Fruit fly (Drosophila melanogaster) whole organism, wandering third instar larva: ENCODE measurements around the gene Sr-CIII.

ENCODE experiments used
- CrebA ChIP-seq: fragments of 200-800 bp; sonication (Bioruptor generic); optimal IDR thresholded peaks from 2 replicates; lab custom pipeline; 2016; ENCODE audit warnings: missing biosample characterization, mild to moderate bottlenecking, missing genetic modification characterization, borderline replicate concordance
- Dfd ChIP-seq: fragments of >200 bp; optimal IDR thresholded peaks from 2 replicates; lab custom pipeline; 2017; ENCODE audit warnings: missing biosample characterization, missing genetic modification characterization
- GATAd ChIP-seq: sonication (Bioruptor generic); optimal IDR thresholded peaks from 2 replicates; lab custom pipeline; 2016; ENCODE audit warnings: missing biosample characterization, missing genetic modification characterization
- HLH106 ChIP-seq: fragments of 200-800 bp; optimal IDR thresholded peaks from 3 replicates; lab custom pipeline; 2019; ENCODE audit warnings: missing biosample characterization, mild to moderate bottlenecking, missing genetic modification characterization, moderate library complexity
- Hnf4 ChIP-seq: fragments of 200-800 bp; sonication (Bioruptor generic); optimal IDR thresholded peaks from 2 replicates; lab custom pipeline; 2016; ENCODE audit warnings: missing biosample characterization, mild to moderate bottlenecking, missing genetic modification characterization
- Hr78 ChIP-seq: fragments of >200 bp; optimal IDR thresholded peaks from 2 replicates; lab custom pipeline; 2017; ENCODE audit warnings: missing biosample characterization, missing genetic modification characterization
- Hr83 ChIP-seq: fragments of 200-300 bp; sonication (Bioruptor generic); optimal IDR thresholded peaks from 2 replicates; lab custom pipeline; 2016; ENCODE audit warnings: missing biosample characterization, mild to moderate bottlenecking, missing genetic modification characterization, moderate library complexity; ENCODE audit not compliant: poor library complexity, severe bottlenecking
- Jra ChIP-seq: sonication (Bioruptor generic); optimal IDR thresholded peaks from 2 replicates; lab custom pipeline; 2016; ENCODE audit warnings: missing biosample characterization, missing genetic modification characterization
- Mio ChIP-seq: sonication (Bioruptor generic); optimal IDR thresholded peaks from 2 replicates; lab custom pipeline; 2016; ENCODE audit warnings: missing biosample characterization, missing genetic modification characterization
- Myc ChIP-seq: fragments of >200 bp; optimal IDR thresholded peaks from 2 replicates; lab custom pipeline; 2017
- OdsH ChIP-seq: fragments of 200-800 bp; sonication (Bioruptor generic); optimal IDR thresholded peaks from 2 replicates; lab custom pipeline; 2016; ENCODE audit warnings: missing biosample characterization, mild to moderate bottlenecking, missing genetic modification characterization
- Rel ChIP-seq, 2 experiments: fragments of 200-800 bp; sonication (Bioruptor generic) in 1 of 2; optimal IDR thresholded peaks; 2 replicates in 1 of 2; 3 replicates in 1 of 2; lab custom pipeline; 2016 to 2019; ENCODE audit warnings: mild to moderate bottlenecking in 2 of 2, missing biosample characterization in 2 of 2, missing genetic modification characterization in 2 of 2, moderate library complexity in 1 of 2
- Sp1 ChIP-seq: fragments of 200-800 bp; sonication (Bioruptor generic); optimal IDR thresholded peaks from 3 replicates; lab custom pipeline; 2019; ENCODE audit warnings: missing biosample characterization, mild to moderate bottlenecking, missing genetic modification characterization, moderate library complexity
- Vsx2 ChIP-seq: fragments of 200-300, 225-300 bp; sonication (Bioruptor generic); optimal IDR thresholded peaks from 2 replicates; lab custom pipeline; 2018; ENCODE audit warnings: missing biosample characterization, missing genetic modification characterization; ENCODE audit not compliant: partially characterized antibody
- dl ChIP-seq, 2 experiments: fragments of 175-275, 200-275 bp in 1 of 2; fragments of 200-275 bp in 1 of 2; sonication (Bioruptor generic); optimal IDR thresholded peaks; lab custom pipeline; 2018; ENCODE audit warnings: mild to moderate bottlenecking in 2 of 2, missing biosample characterization in 2 of 2, missing genetic modification characterization in 2 of 2, moderate library complexity in 2 of 2; ENCODE audit not compliant: partially characterized antibody in 2 of 2, insufficient read depth in 1 of 2
- foxo ChIP-seq, 2 experiments: fragments of 200-800 bp; sonication (Bioruptor generic); optimal IDR thresholded peaks; 2 replicates in 1 of 2; 3 replicates in 1 of 2; lab custom pipeline; 2016 to 2017; ENCODE audit warnings: missing biosample characterization in 2 of 2, missing genetic modification characterization in 2 of 2
- fru ChIP-seq: fragments of 200-800 bp; sonication (Bioruptor generic); optimal IDR thresholded peaks from 3 replicates; lab custom pipeline; 2016; ENCODE audit warnings: missing biosample characterization, mild to moderate bottlenecking, missing genetic modification characterization
- h ChIP-seq: fragments of 200-800 bp; sonication (Bioruptor generic); optimal IDR thresholded peaks from 3 replicates; lab custom pipeline; 2016; ENCODE audit warnings: missing biosample characterization, mild to moderate bottlenecking, missing genetic modification characterization
- pan ChIP-seq: fragments of >200 bp; optimal IDR thresholded peaks from 2 replicates; lab custom pipeline; 2017
- rgr ChIP-seq: fragments of 200-800 bp; sonication (Bioruptor generic); optimal IDR thresholded peaks from 3 replicates; lab custom pipeline; 2016; ENCODE audit warnings: missing biosample characterization, mild to moderate bottlenecking, missing genetic modification characterization
- sage ChIP-seq: fragments of 200-800 bp; sonication (Bioruptor generic); optimal IDR thresholded peaks from 2 replicates; lab custom pipeline; 2016; ENCODE audit warnings: missing biosample characterization, mild to moderate bottlenecking, missing genetic modification characterization
- sv ChIP-seq: fragments of 200-800 bp; sonication (Bioruptor generic); optimal IDR thresholded peaks from 3 replicates; lab custom pipeline; 2016; ENCODE audit warnings: missing biosample characterization, missing genetic modification characterization
- tai ChIP-seq: sonication (Bioruptor generic); optimal IDR thresholded peaks from 2 replicates; lab custom pipeline; 2016; ENCODE audit warnings: missing biosample characterization, missing genetic modification characterization
- usp ChIP-seq: fragments of >200 bp; optimal IDR thresholded peaks from 2 replicates; lab custom pipeline; 2017; ENCODE audit warnings: missing biosample characterization, missing genetic modification characterization
- woc ChIP-seq: sonication (Bioruptor generic); optimal IDR thresholded peaks from 2 replicates; lab custom pipeline; 2016; ENCODE audit warnings: missing biosample characterization, mild to moderate bottlenecking, missing genetic modification characterization

The Sr-CIII gene

dm6 chr2L:4133960-4134359 is 13.8 kb downstream of the Sr-CIII start:
- no peak for TF ChIP-seq Sp1 (GFP tag; lab: Kevin White, UChicago)
- no peak for TF ChIP-seq fru (GFP tag; lab: Kevin White, UChicago)
- no peak for TF ChIP-seq Hr83 (GFP tag; lab: Kevin White, UChicago)
- no peak for TF ChIP-seq rgr (GFP tag; lab: Kevin White, UChicago)
- TF ChIP-seq h (GFP tag; lab: Kevin White, UChicago) = no peak
- no peak for TF ChIP-seq CrebA (GFP tag; lab: Kevin White, UChicago)
- no peak for TF ChIP-seq OdsH (GFP tag; lab: Kevin White, UChicago)
- no peak for TF ChIP-seq Vsx2 (GFP tag; lab: Kevin White, UChicago)
- no peak for TF ChIP-seq woc (GFP tag; lab: Kevin White, UChicago)
- no peak for TF ChIP-seq Hnf4
- no peak for TF ChIP-seq Myc (lab: Kevin White, UChicago)
- TF ChIP-seq Rel (GFP tag; optimal IDR thresholded peaks at IDR 0.05; lab: Kevin White, UChicago) = no peak
- TF ChIP-seq Rel (tag; optimal IDR thresholded peaks at IDR 0.05; lab: Kevin White, UChicago) = no peak
- no peak for TF ChIP-seq Hr78 (GFP tag; lab: Kevin White, UChicago)
- no peak for TF ChIP-seq Mio
- TF ChIP-seq sv (GFP tag; lab: Kevin White, UChicago) = no peak

- TF ChIP-seq sage (GFP tag; lab: Kevin White, UChicago) = no peak
- TF ChIP-seq foxo (GFP tag; optimal IDR thresholded peaks at IDR 0.05; lab: Kevin White, UChicago) = peak in 1 of 2 experiments; percentile 30
- TF ChIP-seq Myc (lab: Kevin White, UChicago) = no peak
- peak; percentile 19 for TF ChIP-seq h (GFP tag; lab: Kevin White, UChicago)
- TF ChIP-seq HLH106 (tag; lab: Kevin White, UChicago) = no peak
- TF ChIP-seq fru (GFP tag; lab: Kevin White, UChicago) = peak; percentile 13
- no peak for TF ChIP-seq Sp1 (GFP tag; lab: Kevin White, UChicago)
- no peak for TF ChIP-seq pan (lab: Kevin White, UChicago)
Observed at dm6 chr2L:4146317-4146716, 26.2 kb downstream of the Sr-CIII start.

- TF ChIP-seq dl (GFP tag; optimal IDR thresholded peaks at IDR 0.05; lab: Kevin White, UChicago; ENCODE audit: insufficient read depth in 1 of 2, partially characterized antibody in 2 of 2) = no peak
- no peak for TF ChIP-seq Hr83 (GFP tag; lab: Kevin White, UChicago)
- TF ChIP-seq Rel (GFP tag; optimal IDR thresholded peaks at IDR 0.05; lab: Kevin White, UChicago) = no peak
- TF ChIP-seq Rel (tag; optimal IDR thresholded peaks at IDR 0.05; lab: Kevin White, UChicago) = no peak
Observed at dm6 chr2L:4148979-4149378, 28.8 kb downstream of the Sr-CIII start, which contains the start of gene CG2955. Gene CG2955, plus strand, starts transcription at chr2L:4149279.

- no peak for TF ChIP-seq CrebA (GFP tag; lab: Kevin White, UChicago)
- TF ChIP-seq Jra (GFP tag; lab: Kevin White, UChicago) = no peak
- TF ChIP-seq usp = no peak
- no peak for TF ChIP-seq Mio
- TF ChIP-seq sage (GFP tag; lab: Kevin White, UChicago) = no peak
- TF ChIP-seq GATAd = no peak
- no peak for TF ChIP-seq Dfd (GFP tag; lab: Kevin White, UChicago)
- no peak for TF ChIP-seq tai (GFP tag; lab: Kevin White, UChicago)
- no peak for TF ChIP-seq woc (GFP tag; lab: Kevin White, UChicago)
- TF ChIP-seq, all 38 proteins: peak for 0
Observed at dm6 chr2L:4166034-4166433, 45.9 kb downstream of the Sr-CIII start, which contains the start of gene Or24a. Gene Or24a, minus strand, starts transcription at chr2L:4166134.
